Fruit fly (Drosophila melanogaster) whole organism: ENCODE data around the gene CG10154.

Experiments
- CG8478 ChIP-seq: fragments of >200 bp; optimal IDR thresholded peaks from 2 replicates; lab custom pipeline; 2018; ENCODE audit warnings: inconsistent platforms
- Dll ChIP-seq: fragments of >200 bp; optimal IDR thresholded peaks from 2 replicates; lab custom pipeline; 2017
- EcR ChIP-seq, 2 experiments: fragments of >200 bp; optimal IDR thresholded peaks; 2 replicates each; lab custom pipeline; 2017; ENCODE audit warnings: missing biosample characterization in 2 of 2, missing genetic modification characterization in 2 of 2, missing genetic modification reagents in 2 of 2
- pan ChIP-seq: fragments of >200 bp; optimal IDR thresholded peaks from 2 replicates; lab custom pipeline; 2017
- psq ChIP-seq: fragments of >200 bp; optimal IDR thresholded peaks from 2 replicates; lab custom pipeline; 2017
- usp ChIP-seq: fragments of >200 bp; optimal IDR thresholded peaks from 2 replicates; lab custom pipeline; 2017; ENCODE audit warnings: missing biosample characterization, missing genetic modification characterization, mixed read lengths

Gene CG10154

dm6 chr3L:13403141-13403867 lies 33.6 kb downstream of the CG10154 start:
- TF ChIP-seq CG8478 (lab: Kevin White, UChicago) (no peak), psq (lab: Kevin White, UChicago) (no peak), EcR (GFP tag; optimal IDR thresholded peaks at IDR 0.05; lab: Kevin White, UChicago) (no peak), Dll (lab: Kevin White, UChicago) (no peak), pan (lab: Kevin White, UChicago) (no peak), usp (GFP tag; lab: Kevin White, UChicago) (no peak)

- TF ChIP-seq psq (lab: Kevin White, UChicago) (no peak), usp (GFP tag; lab: Kevin White, UChicago) (no peak), CG8478 (lab: Kevin White, UChicago) (no peak), pan (lab: Kevin White, UChicago) (no peak)
Observed at dm6 chr3L:13400872-13401418, 36.0 kb downstream of the CG10154 start, which contains the start of gene sens. sens (minus strand) TSS chr3L:13401125.

dm6 chr3L:13397656-13398055 lies 39.3 kb downstream of the CG10154 start:
- TF ChIP-seq EcR (GFP tag; optimal IDR thresholded peaks at IDR 0.05; lab: Kevin White, UChicago) = no peak
- no peak for TF ChIP-seq usp (GFP tag; lab: Kevin White, UChicago)
- no peak for TF ChIP-seq pan (lab: Kevin White, UChicago)
- no peak for TF ChIP-seq CG8478 (lab: Kevin White, UChicago)
- no peak for TF ChIP-seq psq (lab: Kevin White, UChicago)
- no peak for TF ChIP-seq Dll (lab: Kevin White, UChicago)

dm6 chr3L:13393538-13393937 lies 43.4 kb downstream of the CG10154 start:
- TF ChIP-seq pan (lab: Kevin White, UChicago) = no peak
- no peak for TF ChIP-seq EcR (GFP tag; optimal IDR thresholded peaks at IDR 0.05; lab: Kevin White, UChicago)
- no peak for TF ChIP-seq psq (lab: Kevin White, UChicago)
- no peak for TF ChIP-seq usp (GFP tag; lab: Kevin White, UChicago)
- no peak for TF ChIP-seq CG8478 (lab: Kevin White, UChicago)
- TF ChIP-seq Dll (lab: Kevin White, UChicago) = no peak

- TF ChIP-seq Dll (lab: Kevin White, UChicago) (no peak), EcR (GFP tag; optimal IDR thresholded peaks at IDR 0.05; lab: Kevin White, UChicago) (no peak), usp (GFP tag; lab: Kevin White, UChicago) (no peak), pan (lab: Kevin White, UChicago) (no peak), CG8478 (lab: Kevin White, UChicago) (no peak), psq (lab: Kevin White, UChicago) (no peak)
Observed at dm6 chr3L:13389834-13390233, 47.1 kb downstream of the CG10154 start, which contains the start of gene Poc1. Poc1 (minus strand) TSS chr3L:13390006.

- no peak for TF ChIP-seq CG8478 (lab: Kevin White, UChicago)
- TF ChIP-seq psq (lab: Kevin White, UChicago) = no peak
- no peak for TF ChIP-seq pan (lab: Kevin White, UChicago)
- TF ChIP-seq Dll (lab: Kevin White, UChicago) = no peak
- no peak for TF ChIP-seq EcR (GFP tag; optimal IDR thresholded peaks at IDR 0.05; lab: Kevin White, UChicago)
- TF ChIP-seq usp (GFP tag; lab: Kevin White, UChicago) = no peak
Observed at dm6 chr3L:13387608-13388007, 49.3 kb downstream of the CG10154 start, which contains the start of gene CG10171. CG10171 (minus strand) TSS chr3L:13387907.
